Worm (Caenorhabditis elegans): ENCODE measurements around the gene F32G8.2.

Gene F32G8.2

ce11 chrV:10508855-10509254 lies 41.0 kb upstream of the F32G8.2 start, which contains the start of gene C35A5.6:
Gene C35A5.6 (plus strand): TSS chrV:10509137.
- TF ChIP-seq hlh-30 (tag; optimal IDR thresholded peaks at IDR 0.05; ENCODE audit: insufficient read depth) = peak; percentile 52
- no peak for TF ChIP-seq Y75B8A.6 (GFP tag; IDR thresholded peaks at IDR 0.05)
- peak; percentile 97 for TF ChIP-seq ztf-7 (tag; optimal IDR thresholded peaks at IDR 0.05)
- TF ChIP-seq Y5F2A.4 (GFP tag; optimal IDR thresholded peaks at IDR 0.05) = no peak
- TF ChIP-seq nhr-77 (tag; optimal IDR thresholded peaks at IDR 0.05) = no peak
- TF ChIP-seq nhr-28 (tag; optimal IDR thresholded peaks at IDR 0.05) = peak; percentile 16

ce11 chrV:10514271-10514670 lies 35.5 kb upstream of the F32G8.2 start, which contains the start of gene dmsr-8:
Gene dmsr-8 (minus strand): TSS chrV:10514371.
- no peak for TF ChIP-seq daf-19 (GFP tag; conservative IDR thresholded peaks at IDR 0.05)
- no peak for TF ChIP-seq skn-1 (tag; optimal IDR thresholded peaks at IDR 0.05)
- no peak for TF ChIP-seq F44E2.7 (GFP tag; IDR thresholded peaks at IDR 0.05)
- TF ChIP-seq tra-1 (GFP tag; IDR thresholded peaks at IDR 0.05) = no peak
- TF ChIP-seq egl-43 (GFP tag; IDR thresholded peaks at IDR 0.05) = no peak
- peak in 1 of 2 experiments; percentile 61 for TF ChIP-seq unc-62 (GFP tag; optimal IDR thresholded peaks at IDR 0.05 in 1 of 2)
- no peak for TF ChIP-seq unc-62 (tag; optimal IDR thresholded peaks at IDR 0.05)
- TF ChIP-seq mes-2 (tag; optimal IDR thresholded peaks at IDR 0.05; ENCODE audit: poor library complexity, severe bottlenecking) = no peak

- no peak for TF ChIP-seq zfp-3 (GFP tag; conservative IDR thresholded peaks at IDR 0.05)
- no peak for TF ChIP-seq ztf-7 (tag; optimal IDR thresholded peaks at IDR 0.05)
- no peak for TF ChIP-seq gei-8 (GFP tag; optimal IDR thresholded peaks at IDR 0.05)
- no peak for TF ChIP-seq aly-2 (tag; optimal IDR thresholded peaks at IDR 0.05)
- peak in 1 of 2 experiments; percentile 96 for TF ChIP-seq unc-62 (GFP tag; optimal IDR thresholded peaks at IDR 0.05 in 1 of 2)
- TF ChIP-seq unc-62 (tag; optimal IDR thresholded peaks at IDR 0.05) = no peak
- TF ChIP-seq arid-1 (GFP tag; conservative IDR thresholded peaks at IDR 0.05) = no peak
These were observed 33.1 kb upstream of the F32G8.2 start for ce11 chrV:10516702-10517101.

- no peak for TF ChIP-seq ceh-62 (tag; optimal IDR thresholded peaks at IDR 0.05)
- no peak for TF ChIP-seq nhr-28 (tag; optimal IDR thresholded peaks at IDR 0.05)
- no peak for TF ChIP-seq unc-39 (tag; optimal IDR thresholded peaks at IDR 0.05)
- peak; percentile 48 for TF ChIP-seq Y48G9A.11 (GFP tag; IDR thresholded peaks at IDR 0.05)
- TF ChIP-seq gei-8 (GFP tag; optimal IDR thresholded peaks at IDR 0.05) = no peak
- no peak for TF ChIP-seq aly-2 (tag; optimal IDR thresholded peaks at IDR 0.05)
- TF ChIP-seq fos-1 (tag; optimal IDR thresholded peaks at IDR 0.05) = no peak
- TF ChIP-seq daf-16 (GFP tag; optimal IDR thresholded peaks at IDR 0.05) = no peak
- no peak for TF ChIP-seq daf-16 (tag; optimal IDR thresholded peaks at IDR 0.05)
- no peak for TF ChIP-seq ceh-44 (GFP tag; IDR thresholded peaks at IDR 0.05)
- TF ChIP-seq daf-19 (GFP tag; conservative IDR thresholded peaks at IDR 0.05) = no peak
- no peak; the same call in 1 of the 2 replicates for TF ChIP-seq T26A8.4 (GFP tag; IDR thresholded peaks at IDR 0.05)
- no peak for TF ChIP-seq mdl-1 (tag; optimal IDR thresholded peaks at IDR 0.05)
- no peak for TF ChIP-seq ceh-28 (tag; optimal IDR thresholded peaks at IDR 0.05)
- TF ChIP-seq zip-2 (tag; optimal IDR thresholded peaks at IDR 0.05) = no peak
- no peak for TF ChIP-seq egl-27 (tag; optimal IDR thresholded peaks at IDR 0.05)
- peak; percentile 31 for TF ChIP-seq mxl-3 (GFP tag; optimal IDR thresholded peaks at IDR 0.05)
- peak in 1 of 2 experiments; percentile 78 for TF ChIP-seq lsy-2 (tag; optimal IDR thresholded peaks at IDR 0.05)
- TF ChIP-seq egl-43 (GFP tag; IDR thresholded peaks at IDR 0.05) = no peak
- peak; percentile 48 for TF ChIP-seq rbr-2 (tag; optimal IDR thresholded peaks at IDR 0.05)
- no peak for TF ChIP-seq dve-1 (tag; optimal IDR thresholded peaks at IDR 0.05; ENCODE audit: insufficient read depth)
- TF ChIP-seq tra-1 (GFP tag; IDR thresholded peaks at IDR 0.05) = 0 out of 2 replicates have a peak, but pooled peaks have one; percentile 50
- TF ChIP-seq lin-1 (GFP tag; IDR thresholded peaks at IDR 0.05) = no peak
- TF ChIP-seq F26F4.8 (GFP tag; conservative IDR thresholded peaks at IDR 0.05) = no peak
- TF ChIP-seq F44E2.7 (GFP tag; IDR thresholded peaks at IDR 0.05) = no peak
- no peak for TF ChIP-seq nhr-102 (tag; optimal IDR thresholded peaks at IDR 0.05)
- no peak for TF ChIP-seq mep-1 (tag; optimal IDR thresholded peaks at IDR 0.05)
- peak; percentile 89; the same call in 1 of the 2 replicates for TF ChIP-seq dmd-9 (GFP tag; IDR thresholded peaks at IDR 0.05)
- no peak for TF ChIP-seq fkh-10 (GFP tag; optimal IDR thresholded peaks at IDR 0.05)
- TF ChIP-seq ceh-82 (tag; optimal IDR thresholded peaks at IDR 0.05) = no peak
- TF ChIP-seq nhr-10 (tag; optimal IDR thresholded peaks at IDR 0.05) = no peak
- no peak for TF ChIP-seq ZK546.5 (tag; optimal IDR thresholded peaks at IDR 0.05)
- TF ChIP-seq F37D6.2 (tag; optimal IDR thresholded peaks at IDR 0.05) = no peak
- TF ChIP-seq lin-38 (GFP tag; IDR thresholded peaks at IDR 0.05) = peak; percentile 63
- no peak for TF ChIP-seq hlh-11 (tag; optimal IDR thresholded peaks at IDR 0.05)
These were observed 23.9 kb upstream of the F32G8.2 start, which contains the start of the genes C35A5.8 and hda-11 for ce11 chrV:10525902-10526301. Gene C35A5.8 (minus strand): TSS chrV:10525908. Gene hda-11 (plus strand): TSS chrV:10526184.
